Worm (Caenorhabditis elegans) whole organism, L4 larva: Measurements from ENCODE around the gene nlp-76.

Experiments
- F10B5.3 ChIP-seq: sonication (generic microtip); optimal IDR thresholded peaks from 2 replicates; lab custom pipeline; 2016; ENCODE audit warnings: mild to moderate bottlenecking, missing genetic modification characterization, missing compliant biosample characterization
- F26F4.8 ChIP-seq: fragments of 200-800 bp; sonication (Bioruptor generic); conservative IDR thresholded peaks from 2 replicates; pipeline ENCODE4 v1.3.6; 2022; ENCODE audit warnings: missing genetic modification characterization, missing compliant biosample characterization
- F49E8.2 ChIP-seq: sonication (generic microtip); optimal IDR thresholded peaks from 2 replicates; lab custom pipeline; 2016; ENCODE audit warnings: missing compliant biosample characterization, mild to moderate bottlenecking, missing genetic modification characterization, borderline replicate concordance
- R02D3.7 ChIP-seq: fragments of 150-350 bp; sonication (generic microtip); optimal IDR thresholded peaks from 3 replicates; lab custom pipeline; 2014; ENCODE audit warnings: missing biosample characterization, missing genetic modification characterization
- T20F7.1 ChIP-seq: fragments of 200-800 bp; sonication (Bioruptor generic); optimal IDR thresholded peaks from 2 replicates; lab custom pipeline; 2018; ENCODE audit warnings: mild to moderate bottlenecking, missing genetic modification characterization, missing compliant biosample characterization
- T26A8.4 ChIP-seq: fragments of 200-800 bp; sonication (Bioruptor generic); IDR thresholded peaks from 2 replicates; pipeline ENCODE4 v1.3.6; 2022; ENCODE audit warnings: missing genetic modification characterization, missing compliant biosample characterization
- Y48G9A.11 ChIP-seq: fragments of 200-800 bp; sonication (Bioruptor generic); IDR thresholded peaks from 2 replicates; pipeline ENCODE4 v1.3.6; 2022; ENCODE audit warnings: missing genetic modification reagents, missing genetic modification characterization, missing compliant biosample characterization
- Y75B8A.6 ChIP-seq: fragments of 200-800 bp; sonication (Bioruptor generic); IDR thresholded peaks from 2 replicates; pipeline ENCODE4 v1.3.6; 2022; ENCODE audit warnings: missing genetic modification reagents, missing genetic modification characterization, missing compliant biosample characterization
- ZK546.5 ChIP-seq, 2 experiments: sonication (generic microtip); optimal IDR thresholded peaks; 2 replicates each; lab custom pipeline; 2017; ENCODE audit warnings: missing biosample characterization in 2 of 2, missing genetic modification characterization in 2 of 2
- aha-1 ChIP-seq: fragments of 150-350 bp; peaks from one replicate; lab custom pipeline; 2014; ENCODE audit warnings: missing biosample characterization, missing genetic modification characterization
- arid-1 ChIP-seq: fragments of 200-800 bp; sonication (Bioruptor generic); conservative IDR thresholded peaks from 2 replicates; pipeline ENCODE4 v1.3.6; 2022; ENCODE audit warnings: missing genetic modification reagents, missing genetic modification characterization, missing compliant biosample characterization
- ceh-28 ChIP-seq: fragments of 150-350 bp; optimal IDR thresholded peaks from 2 replicates; lab custom pipeline; 2014; ENCODE audit warnings: missing biosample characterization, missing genetic modification reagents, missing genetic modification characterization
- ceh-32 ChIP-seq: sonication (generic microtip); optimal IDR thresholded peaks from 2 replicates; lab custom pipeline; 2016; ENCODE audit warnings: mild to moderate bottlenecking, missing genetic modification characterization, missing compliant biosample characterization; ENCODE audit not compliant: poor library complexity
- ceh-62 ChIP-seq: sonication (generic microtip); optimal IDR thresholded peaks from 2 replicates; lab custom pipeline; 2017; ENCODE audit warnings: missing biosample characterization, missing genetic modification characterization
- cey-2 ChIP-seq: sonication (generic microtip); optimal IDR thresholded peaks from 3 replicates; lab custom pipeline; 2017; ENCODE audit warnings: missing genetic modification characterization, mild to moderate bottlenecking, missing compliant biosample characterization, antibody characterized with exemption, borderline replicate concordance; ENCODE audit not compliant: insufficient read depth
- daf-12 ChIP-seq: fragments of 150-350 bp; optimal IDR thresholded peaks from 2 replicates; lab custom pipeline; 2014; ENCODE audit warnings: missing biosample characterization, missing genetic modification reagents, missing genetic modification characterization
- daf-16 ChIP-seq, 3 experiments: sonication (generic microtip); optimal IDR thresholded peaks; 2 replicates each; lab custom pipeline; 2016 to 2017; ENCODE audit warnings: missing genetic modification characterization in 3 of 3, missing genetic modification reagents in 3 of 3, mild to moderate bottlenecking in 2 of 3, missing compliant biosample characterization in 2 of 3, missing biosample characterization in 1 of 3, moderate library complexity in 1 of 3
- daf-8 ChIP-seq: fragments of 200-800 bp; sonication (Bioruptor generic); IDR thresholded peaks from 2 replicates; pipeline ENCODE4 v1.3.6; 2022; ENCODE audit warnings: missing genetic modification characterization, missing compliant biosample characterization
- dmd-6 ChIP-seq: fragments of 200-800 bp; sonication (Bioruptor generic); IDR thresholded peaks from 2 replicates; pipeline ENCODE4 v1.3.6; 2022; ENCODE audit warnings: missing genetic modification reagents, missing genetic modification characterization, missing compliant biosample characterization
- dmd-8 ChIP-seq: fragments of 200-800 bp; sonication (Bioruptor generic); IDR thresholded peaks from 2 replicates; pipeline ENCODE4 v1.3.6; 2022; ENCODE audit warnings: missing genetic modification characterization, missing compliant biosample characterization
- dpl-1 ChIP-seq: fragments of 150-350 bp; optimal IDR thresholded peaks from 2 replicates; lab custom pipeline; 2014; ENCODE audit warnings: missing biosample characterization, missing genetic modification reagents, missing genetic modification characterization
- dve-1 ChIP-seq: sonication (generic microtip); optimal IDR thresholded peaks from 2 replicates; lab custom pipeline; 2017; ENCODE audit warnings: antibody characterized with exemption, mild to moderate bottlenecking, missing genetic modification characterization, missing compliant biosample characterization; ENCODE audit not compliant: insufficient read depth
- fkh-10 ChIP-seq: fragments of 150-350 bp; optimal IDR thresholded peaks from 2 replicates; lab custom pipeline; 2014; ENCODE audit warnings: missing biosample characterization, missing genetic modification reagents, missing genetic modification characterization
- hlh-11 ChIP-seq: fragments of 200-800 bp; sonication (Bioruptor generic); optimal IDR thresholded peaks from 2 replicates; lab custom pipeline; 2018; ENCODE audit warnings: mild to moderate bottlenecking, missing genetic modification characterization, missing compliant biosample characterization
- hlh-30 ChIP-seq: sonication (generic microtip); optimal IDR thresholded peaks from 2 replicates; lab custom pipeline; 2017; ENCODE audit warnings: antibody characterized with exemption, mild to moderate bottlenecking, missing genetic modification characterization, missing compliant biosample characterization; ENCODE audit not compliant: insufficient read depth
- hmg-1.1 ChIP-seq: fragments of 200-800 bp; sonication (Bioruptor generic); IDR thresholded peaks from 2 replicates; pipeline ENCODE4 v1.3.6; 2022; ENCODE audit warnings: missing genetic modification reagents, missing genetic modification characterization, missing compliant biosample characterization
- jun-1 ChIP-seq: fragments of 150-350 bp; optimal IDR thresholded peaks from 2 replicates; lab custom pipeline; 2014; ENCODE audit warnings: missing biosample characterization, missing genetic modification reagents, missing genetic modification characterization
- lin-1 ChIP-seq: fragments of 200-800 bp; sonication (Bioruptor generic); IDR thresholded peaks from 2 replicates; pipeline ENCODE4 v1.3.6; 2022; ENCODE audit warnings: missing genetic modification reagents, missing genetic modification characterization, missing compliant biosample characterization
- lir-3 ChIP-seq: sonication (generic microtip); optimal IDR thresholded peaks from 2 replicates; lab custom pipeline; 2016; ENCODE audit warnings: mild to moderate bottlenecking, missing genetic modification characterization, missing compliant biosample characterization
- madf-5 ChIP-seq, 2 experiments: fragments of 200-800 bp; sonication (Bioruptor generic); IDR thresholded peaks; 2 replicates each; pipeline ENCODE4 v1.3.6; 2022; ENCODE audit warnings: missing compliant biosample characterization in 2 of 2, missing genetic modification characterization in 2 of 2
- madf-9 ChIP-seq: fragments of 200-800 bp; sonication (Bioruptor generic); conservative IDR thresholded peaks from 2 replicates; pipeline ENCODE4 v1.3.6; 2022; ENCODE audit warnings: missing genetic modification reagents, missing genetic modification characterization, missing compliant biosample characterization
- mdl-1 ChIP-seq, 2 experiments: fragments of 150-350 bp in 1 of 2; sonication (generic microtip) in 1 of 2; optimal IDR thresholded peaks; 2 replicates each; lab custom pipeline; 2014 to 2017; ENCODE audit warnings: missing biosample characterization in 2 of 2, missing genetic modification characterization in 2 of 2
- mep-1 ChIP-seq: fragments of 150-350 bp; sonication (generic microtip); optimal IDR thresholded peaks from 3 replicates; lab custom pipeline; 2014; ENCODE audit warnings: missing biosample characterization, missing genetic modification characterization
- mxl-3 ChIP-seq: fragments of 200-800 bp; sonication (Bioruptor generic); optimal IDR thresholded peaks from 2 replicates; lab custom pipeline; 2018; ENCODE audit warnings: mild to moderate bottlenecking, missing genetic modification characterization, missing compliant biosample characterization
- nhr-10 ChIP-seq: fragments of 150-350 bp; optimal IDR thresholded peaks from 2 replicates; lab custom pipeline; 2014; ENCODE audit warnings: missing biosample characterization, missing genetic modification characterization
- nhr-102 ChIP-seq: sonication (generic microtip); optimal IDR thresholded peaks from 2 replicates; lab custom pipeline; 2016; ENCODE audit warnings: mild to moderate bottlenecking, missing genetic modification characterization, moderate library complexity, missing compliant biosample characterization
- nhr-11 ChIP-seq: fragments of 150-350 bp; optimal IDR thresholded peaks from 2 replicates; lab custom pipeline; 2014; ENCODE audit warnings: missing biosample characterization, missing genetic modification characterization
- nhr-237 ChIP-seq: sonication (generic microtip); optimal IDR thresholded peaks from 2 replicates; lab custom pipeline; 2017; ENCODE audit warnings: missing biosample characterization, missing genetic modification characterization
- nhr-41 ChIP-seq: fragments of 200-800 bp; sonication (Bioruptor generic); IDR thresholded peaks from 2 replicates; pipeline ENCODE4 v1.3.6; 2022; ENCODE audit warnings: missing genetic modification reagents, missing genetic modification characterization, missing compliant biosample characterization
- nhr-42 ChIP-seq: fragments of 200-800 bp; sonication (Bioruptor generic); IDR thresholded peaks from 2 replicates; pipeline ENCODE4 v1.3.6; 2022; ENCODE audit warnings: missing genetic modification characterization, missing compliant biosample characterization
- nhr-48 ChIP-seq: sonication (generic microtip); optimal IDR thresholded peaks from 2 replicates; lab custom pipeline; 2016; ENCODE audit warnings: mild to moderate bottlenecking, missing genetic modification characterization, missing compliant biosample characterization
- php-3 ChIP-seq: fragments of 200-800 bp; sonication (Bioruptor generic); IDR thresholded peaks from 2 replicates; pipeline ENCODE4 v1.3.6; 2022; ENCODE audit warnings: missing genetic modification reagents, missing genetic modification characterization, missing compliant biosample characterization
- pqm-1 ChIP-seq: sonication (generic microtip); optimal IDR thresholded peaks from 2 replicates; lab custom pipeline; 2017; ENCODE audit warnings: missing biosample characterization, missing genetic modification characterization
- rbr-2 ChIP-seq: sonication (generic microtip); optimal IDR thresholded peaks from 2 replicates; lab custom pipeline; 2016; ENCODE audit warnings: missing genotype, missing genetic modification characterization, missing compliant biosample characterization
- saeg-2 ChIP-seq: fragments of 200-800 bp; sonication (Bioruptor generic); IDR thresholded peaks from 2 replicates; pipeline ENCODE4 v1.3.6; 2022; ENCODE audit warnings: missing genetic modification reagents, missing genetic modification characterization, missing compliant biosample characterization
- skn-1 ChIP-seq: fragments of 150-350 bp; optimal IDR thresholded peaks from 2 replicates; lab custom pipeline; 2014; ENCODE audit warnings: missing biosample characterization, missing genetic modification characterization
- snpc-1.2 ChIP-seq: fragments of 200-800 bp; sonication (Bioruptor generic); IDR thresholded peaks from 2 replicates; pipeline ENCODE4 v1.3.6; 2022; ENCODE audit warnings: missing genetic modification reagents, missing genetic modification characterization, missing compliant biosample characterization
- snpc-4 ChIP-seq: fragments of 150-350 bp; optimal IDR thresholded peaks from 2 replicates; lab custom pipeline; 2014; ENCODE audit warnings: missing biosample characterization, missing genetic modification characterization
- spr-3 ChIP-seq: fragments of 200-800 bp; sonication (Bioruptor generic); optimal IDR thresholded peaks from 2 replicates; lab custom pipeline; 2018; ENCODE audit warnings: mild to moderate bottlenecking, missing genetic modification characterization, missing compliant biosample characterization
- unc-39 ChIP-seq: sonication (generic microtip); optimal IDR thresholded peaks from 2 replicates; lab custom pipeline; 2017; ENCODE audit warnings: missing biosample characterization, missing genetic modification characterization
- zag-1 ChIP-seq: fragments of 150-350 bp; optimal IDR thresholded peaks from 2 replicates; lab custom pipeline; 2014; ENCODE audit warnings: missing biosample characterization, missing genetic modification characterization
- zfp-2 ChIP-seq: sonication (generic microtip); optimal IDR thresholded peaks from 2 replicates; lab custom pipeline; 2016; ENCODE audit warnings: mild to moderate bottlenecking, missing genetic modification characterization, missing compliant biosample characterization

nlp-76 gene

DNA sequence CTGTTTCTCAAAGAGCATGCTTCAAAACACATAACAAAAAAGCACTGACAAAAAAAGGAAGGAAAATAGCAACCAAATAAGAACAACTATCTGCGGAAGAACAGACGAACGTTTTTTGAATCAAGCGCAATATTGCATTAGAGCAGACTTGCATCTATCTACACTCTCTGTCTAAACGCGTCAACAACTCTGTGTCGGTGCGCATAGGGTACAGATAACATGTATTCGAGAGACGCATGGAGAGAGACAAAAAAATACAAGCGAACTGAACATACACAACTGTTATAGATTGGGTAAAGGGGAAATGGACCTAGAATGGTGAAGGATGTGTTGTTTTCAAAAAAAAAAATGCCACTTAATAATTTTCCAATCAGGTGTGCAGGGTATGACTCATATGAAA is 28.7 kb downstream of the nlp-76 start (continued):
- TF ChIP-seq saeg-2 = no peak
- no peak for TF ChIP-seq ZK546.5 (tag; optimal IDR thresholded peaks at IDR 0.05; lab: Kevin White, UChicago)
- peak; percentile 2 for TF ChIP-seq nhr-102 (tag; lab: Kevin White, UChicago)
- TF ChIP-seq Y75B8A.6 (GFP tag; lab: Robert Waterston, UW) = no peak
- TF ChIP-seq snpc-4 = no peak
- TF ChIP-seq madf-5 (GFP tag; IDR thresholded peaks at IDR 0.05; lab: Robert Waterston, UW) = no peak
- TF ChIP-seq F10B5.3 (tag; lab: Kevin White, UChicago) = no peak
- no peak for TF ChIP-seq madf-9 (GFP tag; lab: Robert Waterston, UW)
- TF ChIP-seq arid-1 (GFP tag; lab: Robert Waterston, UW) = no peak
- TF ChIP-seq F49E8.2 (tag; lab: Kevin White, UChicago) = no peak
- peak; percentile 30 for TF ChIP-seq nhr-11
- no peak for TF ChIP-seq unc-39 (tag; lab: Kevin White, UChicago)
- TF ChIP-seq lir-3 (tag; lab: Kevin White, UChicago) = no peak
- peak; percentile 50 for TF ChIP-seq nhr-48
- peak; percentile 54 for TF ChIP-seq dmd-6 (GFP tag; lab: Robert Waterston, UW)
- peak; percentile 37 for TF ChIP-seq fkh-10 (GFP tag; lab: Kevin White, UChicago)
- no peak for TF ChIP-seq jun-1 (tag; lab: Kevin White, UChicago)
- 0 out of 2 replicates have a peak, but pooled peaks have one; percentile 21 for TF ChIP-seq T26A8.4 (GFP tag; lab: Robert Waterston, UW)
- peak; percentile 76 for TF ChIP-seq mep-1 (tag; lab: Kevin White, UChicago)
- no peak for TF ChIP-seq nhr-41
- no peak for TF ChIP-seq aha-1 (tag; lab: Kevin White, UChicago)
- TF ChIP-seq spr-3 = no peak
- no peak for TF ChIP-seq nhr-237 (tag; lab: Kevin White, UChicago)
- no peak for TF ChIP-seq zfp-2
- peak; percentile 85 for TF ChIP-seq hlh-11 (tag; lab: Kevin White, UChicago)
- TF ChIP-seq php-3 (GFP tag; lab: Robert Waterston, UW) = no peak
- no peak for TF ChIP-seq lin-1 (GFP tag; lab: Robert Waterston, UW)
- TF ChIP-seq hlh-30 = peak; percentile 27
- TF ChIP-seq pqm-1 = peak; percentile 45
- no peak for TF ChIP-seq F26F4.8 (GFP tag; lab: Robert Waterston, UW)
- no peak for TF ChIP-seq daf-16 (GFP tag; optimal IDR thresholded peaks at IDR 0.05; lab: Kevin White, UChicago)
- peak; percentile 98 for TF ChIP-seq daf-16 (tag; optimal IDR thresholded peaks at IDR 0.05; lab: Kevin White, UChicago)
- TF ChIP-seq nhr-42 (GFP tag; lab: Robert Waterston, UW) = no peak
- no peak for TF ChIP-seq ceh-28
- TF ChIP-seq ceh-62 (tag; lab: Kevin White, UChicago) = no peak
- TF ChIP-seq dpl-1 = peak; percentile 72
- TF ChIP-seq cey-2 (tag; lab: Kevin White, UChicago) = no peak
- TF ChIP-seq skn-1 = no peak
- TF ChIP-seq R02D3.7 = no peak
- no peak for TF ChIP-seq daf-8 (GFP tag; lab: Robert Waterston, UW)
- peak; percentile 56 for TF ChIP-seq rbr-2
- TF ChIP-seq hmg-1.1 (GFP tag; lab: Robert Waterston, UW) = no peak
- TF ChIP-seq daf-12 (tag; lab: Kevin White, UChicago) = no peak
- TF ChIP-seq ceh-32 (tag; lab: Kevin White, UChicago) = no peak
- peak; percentile 88 for TF ChIP-seq dve-1 (tag; lab: Kevin White, UChicago)
- TF ChIP-seq nhr-10 (tag; lab: Kevin White, UChicago) = no peak
- TF ChIP-seq snpc-1.2 (GFP tag; lab: Robert Waterston, UW) = no peak
- no peak for TF ChIP-seq Y48G9A.11 (GFP tag; lab: Robert Waterston, UW)
- peak in 1 of 2 experiments; percentile 64 for TF ChIP-seq mdl-1 (tag; optimal IDR thresholded peaks at IDR 0.05; lab: Kevin White, UChicago)
- peak; percentile 51 for TF ChIP-seq mxl-3 (GFP tag; lab: Kevin White, UChicago)
- TF ChIP-seq T20F7.1 (GFP tag; lab: Kevin White, UChicago) = no peak
- no peak for TF ChIP-seq dmd-8
- TF ChIP-seq zag-1 (tag; lab: Kevin White, UChicago) = no peak
